Worm (Caenorhabditis elegans): ENCODE data around the gene pbs-1.

pbs-1 gene

DNA sequence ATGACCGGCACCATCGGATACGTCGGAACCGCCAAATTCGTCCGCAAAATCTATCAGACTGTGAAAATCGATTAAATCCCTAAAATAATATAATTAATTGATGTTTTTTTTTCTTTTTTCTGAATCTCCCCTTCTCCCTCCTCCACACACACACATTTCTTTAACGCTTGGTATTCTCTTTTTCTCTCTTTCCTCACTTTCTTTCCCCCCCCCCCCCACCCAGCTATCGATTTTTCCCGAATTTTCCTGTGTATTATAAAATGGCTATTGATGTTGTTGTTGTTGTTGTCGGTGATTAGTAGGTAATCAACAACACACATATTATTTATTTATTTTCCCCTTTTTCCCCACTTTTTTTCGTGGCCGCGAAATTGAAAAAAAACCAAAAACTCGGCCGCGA is 41.7 kb upstream of the pbs-1 start:
- TF ChIP-seq ceh-48 (tag; optimal IDR thresholded peaks at IDR 0.05) (peak; percentile 61), sox-4 (tag; optimal IDR thresholded peaks at IDR 0.05) (no peak)

DNA sequence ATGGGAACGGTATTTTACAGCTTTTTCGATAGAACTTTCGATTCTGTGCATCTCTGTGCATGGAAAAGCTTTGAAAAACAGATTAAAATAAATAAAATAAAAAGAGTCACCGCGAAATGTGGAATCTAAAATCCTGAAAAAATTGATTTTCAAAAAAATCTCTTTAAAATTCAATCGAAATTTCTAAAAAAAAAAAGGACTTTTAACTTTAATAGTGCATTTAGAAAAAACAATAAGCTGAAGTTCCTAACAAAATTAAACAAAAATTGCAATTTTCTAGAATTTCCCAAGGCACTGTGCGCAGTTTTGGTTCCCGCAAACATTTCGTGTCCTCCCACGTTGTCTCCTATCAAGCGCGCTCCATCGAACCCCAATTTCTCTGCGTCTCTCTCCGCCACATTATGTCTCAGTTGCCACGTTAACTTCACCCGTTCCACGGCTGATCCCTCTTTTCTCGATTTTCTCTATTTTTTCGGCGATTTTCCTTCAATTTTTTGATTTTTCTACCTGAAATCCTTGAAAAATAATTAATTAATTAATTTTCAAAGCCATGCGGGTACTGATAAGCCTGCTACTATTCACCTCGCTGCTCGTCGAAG is 36.0 kb upstream of the pbs-1 start, which contains the start of the genes Y41D4A.6 and Y41D4A.4:
Gene Y41D4A.6, minus strand, starts transcription at position 51 of the 599 bp plus-strand sequence.
Gene Y41D4A.4, plus strand, starts transcription at position 549 of the 599 bp plus-strand sequence.
- TF ChIP-seq C38D4.7 (GFP tag; optimal IDR thresholded peaks at IDR 0.05) (peak; percentile 62), dmd-4 (tag; optimal IDR thresholded peaks at IDR 0.05; ENCODE audit: borderline replicate concordance) (peak; percentile 90), pax-1 (tag; optimal IDR thresholded peaks at IDR 0.05) (no peak), che-1 (tag; optimal IDR thresholded peaks at IDR 0.05) (peak; percentile 65), fkh-10 (GFP tag; optimal IDR thresholded peaks at IDR 0.05) (no peak), T23F11.4 (GFP tag; optimal IDR thresholded peaks at IDR 0.05) (peak; percentile 21), unc-55 (GFP tag; optimal IDR thresholded peaks at IDR 0.05) (peak; percentile 25), hlh-6 (tag; optimal IDR thresholded peaks at IDR 0.05) (peak; percentile 85), ceh-48 (tag; optimal IDR thresholded peaks at IDR 0.05) (peak; percentile 64), ceh-30 (tag; optimal IDR thresholded peaks at IDR 0.05) (no peak), ceh-2 (tag; optimal IDR thresholded peaks at IDR 0.05) (peak; percentile 98), odd-2 (tag; optimal IDR thresholded peaks at IDR 0.05) (no peak), hlh-30 (tag; optimal IDR thresholded peaks at IDR 0.05; ENCODE audit: insufficient read depth) (no peak), pat-9 (tag; optimal IDR thresholded peaks at IDR 0.05) (no peak), K09A11.1 (tag; optimal IDR thresholded peaks at IDR 0.05; ENCODE audit: insufficient read depth) (no peak), lin-11 (tag; optimal IDR thresholded peaks at IDR 0.05) (peak; percentile 21), sdc-2 (tag; optimal IDR thresholded peaks at IDR 0.05) (peak; percentile 69), ama-1 (optimal IDR thresholded peaks at IDR 0.05) (no peak), npax-4 (tag; optimal IDR thresholded peaks at IDR 0.05) (peak; percentile 66), tbx-2 (tag; optimal IDR thresholded peaks at IDR 0.05) (peak; percentile 99), C08G9.2 (tag; optimal IDR thresholded peaks at IDR 0.05) (peak; percentile 99), lim-6 (tag; optimal IDR thresholded peaks at IDR 0.05) (peak; percentile 96), hlh-8 (tag; optimal IDR thresholded peaks at IDR 0.05) (peak; percentile 98), pros-1 (tag; optimal IDR thresholded peaks at IDR 0.05) (no peak), ztf-16 (tag; optimal IDR thresholded peaks at IDR 0.05) (peak; percentile 92), ceh-9 (tag; optimal IDR thresholded peaks at IDR 0.05) (no peak), nhr-11 (tag; optimal IDR thresholded peaks at IDR 0.05) (no peak), ceh-31 (tag; optimal IDR thresholded peaks at IDR 0.05) (peak; percentile 100), ceh-24 (tag; optimal IDR thresholded peaks at IDR 0.05) (peak; percentile 52), hlh-15 (tag; optimal IDR thresholded peaks at IDR 0.05) (peak; percentile 92), gmeb-2 (tag; optimal IDR thresholded peaks at IDR 0.05) (peak; percentile 31), unc-42 (tag; optimal IDR thresholded peaks at IDR 0.05) (peak; percentile 99), ceh-18 (tag; optimal IDR thresholded peaks at IDR 0.05) (peak; percentile 90), tbx-7 (tag; optimal IDR thresholded peaks at IDR 0.05) (peak; percentile 98), nhr-232 (tag; optimal IDR thresholded peaks at IDR 0.05) (peak; percentile 38), pag-3 (tag; optimal IDR thresholded peaks at IDR 0.05; ENCODE audit: borderline replicate concordance) (peak; percentile 92), fkh-6 (tag; optimal IDR thresholded peaks at IDR 0.05) (peak; percentile 93), elt-2 (tag; optimal IDR thresholded peaks at IDR 0.05) (peak; percentile 92), ceh-45 (GFP tag; IDR thresholded peaks at IDR 0.05) (no peak), sox-2 (GFP tag; IDR thresholded peaks at IDR 0.05) (no peak), ceh-19 (GFP tag; optimal IDR thresholded peaks at IDR 0.05) (peak; percentile 82), F13H6.1 (tag; optimal IDR thresholded peaks at IDR 0.05) (peak; percentile 97), pqm-1 (tag; optimal IDR thresholded peaks at IDR 0.05) (peak; percentile 99), ets-4 (tag; optimal IDR thresholded peaks at IDR 0.05) (peak; percentile 98), ttx-3 (tag; optimal IDR thresholded peaks at IDR 0.05) (peak; percentile 78), ceh-6 (GFP tag; optimal IDR thresholded peaks at IDR 0.05) (peak; percentile 3), K02D7.2 (tag; optimal IDR thresholded peaks at IDR 0.05) (peak; percentile 65), unc-3 (GFP tag; conservative IDR thresholded peaks at IDR 0.05) (no peak; the same call in 1 of the 2 replicates), unc-3 (tag; optimal IDR thresholded peaks at IDR 0.05) (peak; percentile 95)
